Worm (Caenorhabditis elegans) whole organism, young adult: ENCODE measurements around the gene lmbr-1.
A peak's percentile ranks its signal among the peaks of the same experiment; 100 is the strongest.

ENCODE experiments used
- B0261.1 ChIP-seq: sonication (generic microtip); optimal IDR thresholded peaks from 2 replicates; lab custom pipeline; 2016; ENCODE audit warnings: mild to moderate bottlenecking, missing genetic modification characterization, moderate library complexity, missing compliant biosample characterization
- F49E8.2 ChIP-seq: sonication (generic microtip); optimal IDR thresholded peaks from 3 replicates; lab custom pipeline; 2017; ENCODE audit warnings: missing genetic modification characterization, mild to moderate bottlenecking, missing compliant biosample characterization, antibody characterized with exemption, moderate library complexity; ENCODE audit not compliant: insufficient read depth
- F55B11.4 ChIP-seq: sonication (generic microtip); optimal IDR thresholded peaks from 2 replicates; lab custom pipeline; 2016; ENCODE audit warnings: missing compliant biosample characterization, missing genetic modification characterization, borderline replicate concordance; ENCODE audit not compliant: insufficient read depth
- F57C9.4 ChIP-seq: sonication (generic microtip); optimal IDR thresholded peaks from 2 replicates; lab custom pipeline; 2017; ENCODE audit warnings: mild to moderate bottlenecking, missing genetic modification characterization, missing compliant biosample characterization
- K12H6.12 ChIP-seq: fragments of 200-800 bp; sonication (Bioruptor generic); optimal IDR thresholded peaks from 2 replicates; lab custom pipeline; 2018; ENCODE audit warnings: mild to moderate bottlenecking, missing genetic modification characterization, missing compliant biosample characterization
- Y53F4B.3 ChIP-seq: fragments of 200-800 bp; sonication (Bioruptor generic); IDR thresholded peaks from 2 replicates; pipeline ENCODE4 v1.3.6; 2022; ENCODE audit warnings: missing genetic modification reagents, missing genetic modification characterization, missing compliant biosample characterization
- aptf-2 ChIP-seq: fragments of 200-800 bp; sonication (Bioruptor generic); conservative IDR thresholded peaks from 2 replicates; pipeline ENCODE4 v1.3.6; 2022; ENCODE audit warnings: missing genetic modification reagents, missing genetic modification characterization, missing compliant biosample characterization
- aptf-3 ChIP-seq: fragments of 200-800 bp; sonication (Bioruptor generic); IDR thresholded peaks from 2 replicates; pipeline ENCODE4 v1.3.6; 2022; ENCODE audit warnings: missing genetic modification characterization, missing compliant biosample characterization
- atf-7 ChIP-seq: sonication (generic microtip); optimal IDR thresholded peaks from 2 replicates; lab custom pipeline; 2017; ENCODE audit warnings: mild to moderate bottlenecking, missing genetic modification characterization, missing compliant biosample characterization
- athp-1 ChIP-seq: sonication (generic microtip); optimal IDR thresholded peaks from 2 replicates; lab custom pipeline; 2017; ENCODE audit warnings: mild to moderate bottlenecking, missing genetic modification characterization, missing compliant biosample characterization
- ccch-3 ChIP-seq: fragments of 200-800 bp; sonication (Bioruptor generic); optimal IDR thresholded peaks from 2 replicates; lab custom pipeline; 2018; ENCODE audit warnings: mild to moderate bottlenecking, missing genetic modification characterization, missing compliant biosample characterization
- ceh-100 ChIP-seq: fragments of 200-800 bp; sonication (Bioruptor generic); IDR thresholded peaks from 2 replicates; pipeline ENCODE4 v1.3.6; 2022; ENCODE audit warnings: missing genetic modification reagents, missing genetic modification characterization, missing compliant biosample characterization
- ceh-27 ChIP-seq: fragments of 200-800 bp; sonication (Bioruptor generic); optimal IDR thresholded peaks from 2 replicates; lab custom pipeline; 2018; ENCODE audit warnings: mild to moderate bottlenecking, missing genetic modification characterization, moderate library complexity, missing compliant biosample characterization
- ceh-58 ChIP-seq: fragments of 200-800 bp; sonication (Bioruptor generic); IDR thresholded peaks from 2 replicates; pipeline ENCODE4 v1.3.6; 2022; ENCODE audit warnings: missing genetic modification characterization, missing compliant biosample characterization
- die-1 ChIP-seq: sonication (generic microtip); optimal IDR thresholded peaks from 2 replicates; lab custom pipeline; 2016; ENCODE audit warnings: missing genotype, mild to moderate bottlenecking, missing genetic modification characterization, missing compliant biosample characterization
- efl-1 ChIP-seq: fragments of 150-350 bp; optimal IDR thresholded peaks from 2 replicates; lab custom pipeline; 2014; ENCODE audit warnings: missing biosample characterization, missing genetic modification reagents, missing genetic modification characterization
- egl-44 ChIP-seq: fragments of 200-800 bp; sonication (Bioruptor generic); IDR thresholded peaks from 2 replicates; pipeline ENCODE4 v1.3.6; 2022; ENCODE audit warnings: missing genetic modification reagents, missing genetic modification characterization, missing compliant biosample characterization
- hlh-12 ChIP-seq: sonication (generic microtip); optimal IDR thresholded peaks from 2 replicates; lab custom pipeline; 2016; ENCODE audit warnings: missing genetic modification characterization, missing compliant biosample characterization
- hlh-26 ChIP-seq: fragments of 200-800 bp; sonication (Bioruptor generic); conservative IDR thresholded peaks from 2 replicates; pipeline ENCODE4 v1.3.6; 2022; ENCODE audit warnings: missing genetic modification reagents, missing genetic modification characterization, missing compliant biosample characterization
- hmg-1.2 ChIP-seq: fragments of 200-800 bp; sonication (Bioruptor generic); IDR thresholded peaks from 2 replicates; pipeline ENCODE4 v1.3.6; 2022; ENCODE audit warnings: missing genetic modification reagents, missing genetic modification characterization, missing compliant biosample characterization
- hmg-20 ChIP-seq: fragments of 200-800 bp; sonication (Bioruptor generic); IDR thresholded peaks from 2 replicates; pipeline ENCODE4 v1.3.6; 2022; ENCODE audit warnings: missing genetic modification reagents, missing genetic modification characterization, missing compliant biosample characterization
- hsf-1 ChIP-seq: fragments of 200-800 bp; sonication (Bioruptor generic); IDR thresholded peaks from 2 replicates; pipeline ENCODE4 v1.3.6; 2022; ENCODE audit warnings: missing genetic modification reagents, missing genetic modification characterization, missing compliant biosample characterization
- let-526 ChIP-seq: fragments of 200-800 bp; sonication (Bioruptor generic); IDR thresholded peaks from 2 replicates; pipeline ENCODE4 v1.3.6; 2022; ENCODE audit warnings: missing genetic modification reagents, missing genetic modification characterization, missing compliant biosample characterization
- lin-26 ChIP-seq: fragments of 200-800 bp; sonication (Bioruptor generic); IDR thresholded peaks from 2 replicates; pipeline ENCODE4 v1.3.6; 2022; ENCODE audit warnings: missing genetic modification reagents, missing genetic modification characterization, missing compliant biosample characterization
- lin-35 ChIP-seq, 3 experiments: fragments of 150-350 bp in 2 of 3; sonication (generic microtip) in 1 of 3; optimal IDR thresholded peaks; 2 replicates each; lab custom pipeline; 2014 to 2018; ENCODE audit warnings: missing biosample characterization in 3 of 3, missing genetic modification characterization in 3 of 3, missing genetic modification reagents in 3 of 3
- lin-40 ChIP-seq: sonication (generic microtip); optimal IDR thresholded peaks from 2 replicates; lab custom pipeline; 2016; ENCODE audit warnings: missing genetic modification characterization, mild to moderate bottlenecking, missing compliant biosample characterization, missing genotype, missing genetic modification reagents
- lin-54 ChIP-seq: fragments of 200-800 bp; sonication (Bioruptor generic); optimal IDR thresholded peaks from 2 replicates; lab custom pipeline; 2018; ENCODE audit warnings: mild to moderate bottlenecking, missing genetic modification characterization, missing compliant biosample characterization
- lsl-1 ChIP-seq: fragments of 200-800 bp; sonication (Bioruptor generic); optimal IDR thresholded peaks from 2 replicates; lab custom pipeline; 2018; ENCODE audit warnings: mild to moderate bottlenecking, missing genetic modification characterization, moderate library complexity, missing compliant biosample characterization
- lsy-27 ChIP-seq: sonication (generic microtip); optimal IDR thresholded peaks from 2 replicates; lab custom pipeline; 2017; ENCODE audit warnings: missing genetic modification characterization, mild to moderate bottlenecking, missing compliant biosample characterization, antibody characterized with exemption, missing genotype, borderline replicate concordance; ENCODE audit not compliant: insufficient read depth
- mcd-1 ChIP-seq: fragments of 200-800 bp; sonication (Bioruptor generic); IDR thresholded peaks from 2 replicates; pipeline ENCODE4 v1.3.6; 2022; ENCODE audit warnings: missing genetic modification reagents, missing genetic modification characterization, missing compliant biosample characterization
- mel-28 ChIP-seq: sonication (generic microtip); optimal IDR thresholded peaks from 2 replicates; lab custom pipeline; 2016; ENCODE audit warnings: borderline replicate concordance, mild to moderate bottlenecking, missing genetic modification characterization, missing compliant biosample characterization
- mes-4 ChIP-seq: sonication (generic microtip); optimal IDR thresholded peaks from 2 replicates; lab custom pipeline; 2016; ENCODE audit warnings: missing genotype, missing genetic modification characterization, missing compliant biosample characterization
- nfya-1 ChIP-seq: sonication (generic microtip); optimal IDR thresholded peaks from 2 replicates; lab custom pipeline; 2017; ENCODE audit warnings: antibody characterized with exemption, missing compliant biosample characterization, missing genetic modification characterization, borderline replicate concordance; ENCODE audit not compliant: insufficient read depth
- nhr-179 ChIP-seq: sonication (generic microtip); optimal IDR thresholded peaks from 2 replicates; lab custom pipeline; 2016; ENCODE audit warnings: mild to moderate bottlenecking, missing genetic modification characterization, missing compliant biosample characterization
- nhr-80 ChIP-seq: sonication (generic microtip); optimal IDR thresholded peaks from 2 replicates; lab custom pipeline; 2016; ENCODE audit warnings: missing genetic modification characterization, missing compliant biosample characterization
- pbrm-1 ChIP-seq: fragments of 200-800 bp; sonication (Bioruptor generic); IDR thresholded peaks from 2 replicates; pipeline ENCODE4 v1.3.6; 2022; ENCODE audit warnings: missing genetic modification reagents, missing genetic modification characterization, missing compliant biosample characterization
- pha-4 ChIP-seq: fragments of 150-350 bp; sonication (generic microtip); optimal IDR thresholded peaks from 2 replicates; lab custom pipeline; 2014; ENCODE audit warnings: missing biosample characterization, missing genetic modification reagents, missing genetic modification characterization
- repo-1 ChIP-seq: sonication (generic microtip); optimal IDR thresholded peaks from 2 replicates; lab custom pipeline; 2017; ENCODE audit warnings: mild to moderate bottlenecking, missing genetic modification characterization, missing compliant biosample characterization
- rpc-1 ChIP-seq, 2 experiments: fragments of 150-350 bp in 1 of 2; sonication (generic microtip) in 1 of 2; optimal IDR thresholded peaks; 2 replicates each; lab custom pipeline; 2014 to 2018; ENCODE audit warnings: missing biosample characterization in 1 of 2, missing genetic modification characterization in 1 of 2, missing genetic modification reagents in 1 of 2, missing genotype in 1 of 2
- sea-2 ChIP-seq: fragments of 200-800 bp; sonication (Bioruptor generic); IDR thresholded peaks from 2 replicates; pipeline ENCODE4 v1.3.6; 2022; ENCODE audit warnings: missing genetic modification characterization, missing compliant biosample characterization
- snpc-3.4 ChIP-seq: sonication (generic microtip); optimal IDR thresholded peaks from 2 replicates; lab custom pipeline; 2017; ENCODE audit warnings: missing genetic modification characterization, mild to moderate bottlenecking, missing compliant biosample characterization, antibody characterized with exemption, moderate library complexity, missing genotype, missing genetic modification reagents
- tbp1 ChIP-seq: fragments of 200-800 bp; sonication (Bioruptor generic); optimal IDR thresholded peaks from 2 replicates; lab custom pipeline; 2018; ENCODE audit warnings: mild to moderate bottlenecking, missing genetic modification characterization, missing compliant biosample characterization
- tlf-1 ChIP-seq: fragments of 200-800 bp; sonication (Bioruptor generic); optimal IDR thresholded peaks from 2 replicates; lab custom pipeline; 2018; ENCODE audit warnings: mild to moderate bottlenecking, missing genetic modification characterization, missing compliant biosample characterization
- zfh-2 ChIP-seq: fragments of 200-800 bp; sonication (Bioruptor generic); conservative IDR thresholded peaks from 2 replicates; pipeline ENCODE4 v1.3.6; 2022; ENCODE audit warnings: missing genetic modification reagents, missing genetic modification characterization, missing compliant biosample characterization
- ztf-25 ChIP-seq: fragments of 200-800 bp; sonication (Bioruptor generic); IDR thresholded peaks from 2 replicates; pipeline ENCODE4 v1.3.6; 2022; ENCODE audit warnings: missing genetic modification reagents, missing genetic modification characterization, missing compliant biosample characterization
- ztf-26 ChIP-seq: sonication (generic microtip); optimal IDR thresholded peaks from 2 replicates; lab custom pipeline; 2017; ENCODE audit warnings: missing genetic modification characterization, missing compliant biosample characterization
- ztf-6 ChIP-seq: fragments of 200-800 bp; sonication (Bioruptor generic); IDR thresholded peaks from 2 replicates; pipeline ENCODE4 v1.3.6; 2022; ENCODE audit warnings: missing genetic modification reagents, missing genetic modification characterization, missing compliant biosample characterization

Gene lmbr-1

DNA sequence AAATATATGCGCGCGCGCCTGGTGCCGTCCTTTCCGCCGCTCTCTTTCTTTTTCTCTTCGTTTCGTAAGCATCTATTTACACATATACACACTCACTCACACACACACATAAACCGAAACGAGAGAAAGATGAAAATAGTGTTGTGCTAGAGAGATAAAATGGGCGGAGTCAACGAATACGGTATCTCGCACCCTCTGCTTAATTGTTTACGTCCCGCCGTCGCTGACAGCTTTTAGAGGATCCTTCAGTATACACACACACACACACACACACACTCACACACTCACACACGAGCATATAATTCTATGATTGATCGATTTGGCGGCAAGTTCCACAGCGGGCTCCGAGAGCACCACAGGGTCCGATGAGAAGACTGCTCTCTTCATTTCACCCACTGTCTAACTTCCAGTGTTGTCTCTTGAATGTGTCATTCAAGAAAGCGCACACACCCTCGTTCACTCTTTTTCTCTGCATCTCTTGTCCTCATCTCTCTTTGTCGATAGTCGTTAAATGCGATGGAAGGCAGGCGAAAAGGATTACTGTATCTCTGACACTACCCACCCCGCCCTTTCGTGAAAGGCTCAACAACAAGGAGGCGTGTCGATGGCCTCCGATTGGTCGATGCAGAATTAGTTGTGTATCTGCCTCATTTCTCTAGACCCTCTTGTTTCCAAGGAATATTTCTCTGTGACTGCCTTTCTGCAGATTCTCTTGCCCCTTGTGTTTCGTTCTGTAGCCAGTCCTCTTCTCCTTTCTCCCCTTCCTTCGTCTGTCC lies 45.3 kb downstream of the lmbr-1 start (continued):
- no peak for TF ChIP-seq aptf-2 (GFP tag; lab: Robert Waterston, UW)
- peak; percentile 97 for TF ChIP-seq lin-40
- TF ChIP-seq hmg-1.2 (GFP tag; lab: Robert Waterston, UW) = peak; percentile 81
- TF ChIP-seq Y53F4B.3 = no peak
- no peak for TF ChIP-seq hmg-20 (GFP tag; lab: Robert Waterston, UW)
- TF ChIP-seq nhr-80 (tag; lab: Kevin White, UChicago) = peak; percentile 91
- TF ChIP-seq aptf-3 = no peak
- no peak for TF ChIP-seq ztf-25
- TF ChIP-seq die-1 (tag; lab: Kevin White, UChicago) = no peak
- TF ChIP-seq ccch-3 (GFP tag; lab: Kevin White, UChicago) = no peak
- TF ChIP-seq mcd-1 (GFP tag; lab: Robert Waterston, UW) = peak; percentile 73
- no peak for TF ChIP-seq F49E8.2 (tag; lab: Kevin White, UChicago)
- peak; percentile 70 for TF ChIP-seq tlf-1
- no peak for TF ChIP-seq F55B11.4 (tag; lab: Kevin White, UChicago)
- no peak for TF ChIP-seq nfya-1 (tag; lab: Kevin White, UChicago)
- TF ChIP-seq pha-4 (tag; lab: Kevin White, UChicago) = no peak
- no peak for TF ChIP-seq hlh-26 (GFP tag; lab: Robert Waterston, UW)
- peak in 1 of 3 experiments; percentile 81 for TF ChIP-seq lin-35 (GFP tag; optimal IDR thresholded peaks at IDR 0.05; lab: Kevin White, UChicago)
- TF ChIP-seq zfh-2 = peak; percentile 95
- peak; percentile 24 for TF ChIP-seq ztf-26 (tag; lab: Kevin White, UChicago)
- TF ChIP-seq let-526 (GFP tag; lab: Robert Waterston, UW) = peak; percentile 61; the same call in 1 of the 2 replicates
- no peak for TF ChIP-seq B0261.1 (tag; lab: Kevin White, UChicago)
- TF ChIP-seq lsy-27 (tag; lab: Kevin White, UChicago) = no peak
- TF ChIP-seq ceh-100 (GFP tag; lab: Robert Waterston, UW) = no peak
- TF ChIP-seq hsf-1 (GFP tag; lab: Robert Waterston, UW) = no peak
- TF ChIP-seq lin-54 (GFP tag; lab: Kevin White, UChicago) = peak; percentile 62
- TF ChIP-seq atf-7 (tag; lab: Kevin White, UChicago) = peak; percentile 79
- TF ChIP-seq K12H6.12 = peak; percentile 99
- TF ChIP-seq sea-2 (GFP tag; lab: Robert Waterston, UW) = no peak
- TF ChIP-seq hlh-12 (tag; lab: Kevin White, UChicago) = no peak
- no peak for TF ChIP-seq lsl-1 (GFP tag; lab: Kevin White, UChicago)
- peak; percentile 45 for TF ChIP-seq tbp1 (GFP tag; lab: Kevin White, UChicago)
- no peak for TF ChIP-seq mel-28 (tag; lab: Kevin White, UChicago)

DNA sequence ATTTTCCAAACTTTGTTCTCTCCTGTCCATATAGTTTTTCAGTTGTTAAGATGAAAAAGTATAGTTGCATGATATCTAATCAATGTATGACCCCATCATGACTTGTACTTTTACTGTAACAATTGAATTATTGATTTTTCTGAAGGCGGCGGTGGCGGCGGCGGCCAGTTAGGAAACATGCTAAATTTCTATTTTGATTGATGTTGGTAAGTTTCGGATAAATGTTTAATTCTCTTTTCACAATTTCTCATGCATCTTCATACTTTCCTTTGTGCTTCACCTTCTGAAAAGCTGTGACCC lies 45.9 kb downstream of the lmbr-1 start, which contains the start of gene sor-1:
Gene sor-1 (plus strand): TSS at position 201 of the 300 bp plus-strand sequence.
- no peak for TF ChIP-seq ceh-58 (GFP tag; lab: Robert Waterston, UW)
- no peak for TF ChIP-seq efl-1 (GFP tag; lab: Kevin White, UChicago)
- TF ChIP-seq sea-2 (GFP tag; lab: Robert Waterston, UW) = no peak
- no peak for TF ChIP-seq let-526 (GFP tag; lab: Robert Waterston, UW)
- no peak for TF ChIP-seq B0261.1 (tag; lab: Kevin White, UChicago)
- no peak for TF ChIP-seq athp-1 (tag; lab: Kevin White, UChicago)
- no peak for TF ChIP-seq pbrm-1 (GFP tag; lab: Robert Waterston, UW)
- TF ChIP-seq ceh-100 (GFP tag; lab: Robert Waterston, UW) = no peak
- TF ChIP-seq ceh-27 (GFP tag; lab: Kevin White, UChicago) = no peak
- TF ChIP-seq egl-44 (GFP tag; lab: Robert Waterston, UW) = no peak
- TF ChIP-seq snpc-3.4 = no peak
- TF ChIP-seq lin-26 (GFP tag; lab: Robert Waterston, UW) = no peak
- TF ChIP-seq lin-35 (GFP tag; optimal IDR thresholded peaks at IDR 0.05; lab: Kevin White, UChicago) = no peak
- TF ChIP-seq mes-4 (tag; lab: Kevin White, UChicago) = no peak
- no peak for TF ChIP-seq nhr-179
- TF ChIP-seq repo-1 (tag; lab: Kevin White, UChicago) = no peak
- no peak for TF ChIP-seq rpc-1 (optimal IDR thresholded peaks at IDR 0.05; lab: Kevin White, UChicago)
- no peak for TF ChIP-seq rpc-1 (tag; optimal IDR thresholded peaks at IDR 0.05; lab: Kevin White, UChicago)
- TF ChIP-seq F57C9.4 (tag; lab: Kevin White, UChicago) = no peak
- TF ChIP-seq ztf-6 = no peak
